Worm (Caenorhabditis elegans) whole organism, young adult: ENCODE data around the gene F08C6.5.

Experiments used
- C17E4.6 ChIP-seq: fragments of 200-800 bp; sonication (Bioruptor generic); IDR thresholded peaks from 2 replicates; pipeline ENCODE4 v1.3.6; 2022; ENCODE audit warnings: missing genetic modification reagents, missing genetic modification characterization, missing compliant biosample characterization
- F39B2.1 ChIP-seq: fragments of 200-800 bp; sonication (Bioruptor generic); IDR thresholded peaks from 2 replicates; pipeline ENCODE4 v1.3.6; 2022; ENCODE audit warnings: missing genetic modification reagents, missing genetic modification characterization, missing compliant biosample characterization
- let-607 ChIP-seq, 2 experiments: fragments of 200-800 bp in 1 of 2; sonication (Bioruptor generic) in 1 of 2; sonication (generic microtip) in 1 of 2; optimal IDR thresholded peaks; 2 replicates each; lab custom pipeline; 2016 to 2018; ENCODE audit warnings: mild to moderate bottlenecking in 2 of 2, missing compliant biosample characterization in 2 of 2, missing genetic modification characterization in 2 of 2, moderate library complexity in 2 of 2, missing genotype in 1 of 2
- mcd-1 ChIP-seq: fragments of 200-800 bp; sonication (Bioruptor generic); IDR thresholded peaks from 2 replicates; pipeline ENCODE4 v1.3.6; 2022; ENCODE audit warnings: missing genetic modification reagents, missing genetic modification characterization, missing compliant biosample characterization
- nfya-1 ChIP-seq: sonication (generic microtip); optimal IDR thresholded peaks from 2 replicates; lab custom pipeline; 2017; ENCODE audit warnings: antibody characterized with exemption, missing compliant biosample characterization, missing genetic modification characterization, borderline replicate concordance; ENCODE audit not compliant: insufficient read depth
- pha-4 ChIP-seq: fragments of 150-350 bp; sonication (generic microtip); optimal IDR thresholded peaks from 2 replicates; lab custom pipeline; 2014; ENCODE audit warnings: missing biosample characterization, missing genetic modification reagents, missing genetic modification characterization
- rec-8 ChIP-seq, 2 experiments: sonication (generic microtip); optimal IDR thresholded peaks; 2 replicates each; lab custom pipeline; 2016; ENCODE audit warnings: mild to moderate bottlenecking in 2 of 2, missing genetic modification characterization in 2 of 2, missing genetic modification reagents in 2 of 2, missing genotype in 2 of 2, missing biosample characterization in 1 of 2, missing compliant biosample characterization in 1 of 2, moderate library complexity in 1 of 2
- snpc-1.3 ChIP-seq: sonication (generic microtip); optimal IDR thresholded peaks from 2 replicates; lab custom pipeline; 2017; ENCODE audit warnings: missing genetic modification characterization, mild to moderate bottlenecking, missing compliant biosample characterization, antibody characterized with exemption, moderate library complexity, missing genotype, missing genetic modification reagents; ENCODE audit not compliant: insufficient read depth
- xnd-1 ChIP-seq: sonication (generic microtip); optimal IDR thresholded peaks from 2 replicates; lab custom pipeline; 2016; ENCODE audit warnings: missing genotype, missing genetic modification reagents, missing genetic modification characterization, missing compliant biosample characterization
- zfh-2 ChIP-seq: fragments of 200-800 bp; sonication (Bioruptor generic); conservative IDR thresholded peaks from 2 replicates; pipeline ENCODE4 v1.3.6; 2022; ENCODE audit warnings: missing genetic modification reagents, missing genetic modification characterization, missing compliant biosample characterization

DNA sequence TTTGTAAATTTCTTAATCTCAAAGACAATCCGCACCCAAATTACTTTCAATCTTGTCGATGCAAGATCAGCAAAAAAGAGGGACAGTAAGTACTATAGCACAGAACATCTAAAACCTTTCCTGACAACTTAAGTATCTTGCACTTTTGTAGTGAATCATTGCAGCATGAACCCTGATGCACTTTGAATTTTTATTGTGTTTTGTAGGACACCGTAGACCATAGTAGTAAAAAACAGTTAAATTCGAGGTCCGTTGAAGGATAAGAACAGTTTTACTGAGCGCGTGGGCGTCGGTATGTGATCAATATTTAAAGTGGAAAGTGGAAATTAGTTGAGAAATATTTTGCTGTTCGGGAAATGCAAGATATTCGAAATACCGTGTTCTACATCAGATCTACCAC lies 23.0 kb downstream of the F08C6.5 start:
- TF ChIP-seq zfh-2 (GFP tag; lab: Robert Waterston, UW) (no peak), F39B2.1 (no peak), pha-4 (tag; lab: Kevin White, UChicago) (no peak), mcd-1 (GFP tag; lab: Robert Waterston, UW) (no peak), rec-8 (tag; optimal IDR thresholded peaks at IDR 0.05; lab: Kevin White, UChicago) (no peak), snpc-1.3 (tag; lab: Kevin White, UChicago) (no peak), nfya-1 (tag; lab: Kevin White, UChicago) (no peak), let-607 (tag; optimal IDR thresholded peaks at IDR 0.05; lab: Kevin White, UChicago) (no peak), C17E4.6 (GFP tag; lab: Robert Waterston, UW) (no peak), xnd-1 (tag; lab: Kevin White, UChicago) (no peak)
